Worm (Caenorhabditis elegans) whole organism, L4/young adult: ENCODE data around the gene clec-117.

Experiments
- W03F9.2 ChIP-seq: fragments of 150-350 bp; optimal IDR thresholded peaks from 2 replicates; lab custom pipeline; 2014; ENCODE audit warnings: missing biosample characterization, missing genetic modification characterization
- dao-5 ChIP-seq: sonication (generic microtip); optimal IDR thresholded peaks from 2 replicates; lab custom pipeline; 2016; ENCODE audit warnings: missing genotype, missing genetic modification characterization, moderate library complexity, missing compliant biosample characterization
- him-1 ChIP-seq: sonication (generic microtip); optimal IDR thresholded peaks from 2 replicates; lab custom pipeline; 2016; ENCODE audit warnings: missing genotype, missing genetic modification reagents, missing genetic modification characterization, missing compliant biosample characterization

Gene clec-117

ce11 chrII:296911-297440, at the start of gene clec-117, which contains the start of gene B0432.1:
Gene clec-117 (minus strand): TSS chrII:297011.
Gene B0432.1 (plus strand): TSS chrII:297390.
- no peak for TF ChIP-seq W03F9.2 (tag; lab: Kevin White, UChicago)
- TF ChIP-seq him-1 (tag; lab: Kevin White, UChicago), result no peak
- no peak for TF ChIP-seq dao-5

DNA sequence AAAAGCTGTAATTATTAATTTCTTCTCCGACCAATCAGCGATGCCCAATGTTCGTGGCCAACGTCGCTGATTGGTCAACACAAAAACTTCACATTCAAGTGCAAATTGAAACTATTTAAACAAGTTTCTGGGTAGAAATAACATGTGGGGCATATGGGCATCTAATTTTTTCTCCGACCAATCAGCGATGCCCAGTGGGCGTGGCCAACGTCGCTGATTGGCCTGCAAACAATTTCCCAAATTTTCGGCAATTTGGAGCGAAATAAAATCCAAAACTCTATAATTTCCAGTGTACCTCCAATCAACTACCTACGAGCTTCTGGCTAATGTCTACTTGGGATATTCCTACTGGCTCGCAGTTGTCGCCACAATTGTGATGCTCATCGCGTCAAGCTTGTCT, 44.5 kb upstream of the clec-117 start:
- TF ChIP-seq W03F9.2 (tag; lab: Kevin White, UChicago) (no peak), dao-5 (no peak), him-1 (tag; lab: Kevin White, UChicago) (no peak)

DNA sequence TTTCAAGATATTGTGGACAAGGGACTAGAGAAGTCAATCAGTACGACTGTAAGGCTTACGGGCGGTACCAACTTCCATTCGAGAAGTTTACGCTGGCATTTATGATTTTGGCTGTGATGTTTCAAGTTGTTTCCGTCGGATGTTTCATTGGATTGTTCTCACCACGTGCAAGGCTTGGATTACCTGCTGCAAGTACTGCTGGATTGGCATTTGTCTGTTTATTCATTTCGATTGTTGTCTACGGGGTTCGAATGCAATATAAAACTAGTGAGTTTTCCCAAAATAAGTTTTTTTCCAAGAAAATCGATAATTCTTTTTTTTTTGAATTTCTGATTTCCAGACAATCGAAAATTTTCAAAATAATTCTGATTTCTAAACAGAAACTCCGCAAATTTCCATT, 43.9 kb upstream of the clec-117 start:
- TF ChIP-seq W03F9.2 (tag; lab: Kevin White, UChicago), result no peak
- no peak for TF ChIP-seq dao-5
- TF ChIP-seq him-1 (tag; lab: Kevin White, UChicago), result no peak

DNA sequence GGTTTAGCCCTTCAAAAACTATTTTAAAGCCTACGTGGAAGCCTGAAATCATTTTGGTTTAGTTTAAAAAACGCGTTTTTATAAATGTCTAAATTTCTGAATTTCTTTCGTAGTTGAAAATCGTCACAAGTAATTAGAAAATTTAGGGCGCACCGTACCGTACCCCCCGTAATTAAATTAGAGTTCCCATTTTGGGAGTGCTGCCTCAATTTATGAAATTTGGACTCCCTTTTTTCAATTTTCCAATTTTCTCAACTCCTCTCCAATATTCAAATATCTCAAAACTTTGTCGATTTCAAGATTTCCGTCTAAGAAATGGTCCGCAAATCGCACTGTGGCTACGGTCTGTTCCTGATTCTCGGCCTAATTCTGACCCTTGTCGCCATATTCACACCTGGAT, 43.4 kb upstream of the clec-117 start, which contains the start of gene clc-31:
TSS of gene clc-31 (plus strand) at position 301 of the 400 bp plus-strand sequence.
- TF ChIP-seq him-1 (tag; lab: Kevin White, UChicago), result no peak
- no peak for TF ChIP-seq dao-5
- no peak for TF ChIP-seq W03F9.2 (tag; lab: Kevin White, UChicago)

DNA sequence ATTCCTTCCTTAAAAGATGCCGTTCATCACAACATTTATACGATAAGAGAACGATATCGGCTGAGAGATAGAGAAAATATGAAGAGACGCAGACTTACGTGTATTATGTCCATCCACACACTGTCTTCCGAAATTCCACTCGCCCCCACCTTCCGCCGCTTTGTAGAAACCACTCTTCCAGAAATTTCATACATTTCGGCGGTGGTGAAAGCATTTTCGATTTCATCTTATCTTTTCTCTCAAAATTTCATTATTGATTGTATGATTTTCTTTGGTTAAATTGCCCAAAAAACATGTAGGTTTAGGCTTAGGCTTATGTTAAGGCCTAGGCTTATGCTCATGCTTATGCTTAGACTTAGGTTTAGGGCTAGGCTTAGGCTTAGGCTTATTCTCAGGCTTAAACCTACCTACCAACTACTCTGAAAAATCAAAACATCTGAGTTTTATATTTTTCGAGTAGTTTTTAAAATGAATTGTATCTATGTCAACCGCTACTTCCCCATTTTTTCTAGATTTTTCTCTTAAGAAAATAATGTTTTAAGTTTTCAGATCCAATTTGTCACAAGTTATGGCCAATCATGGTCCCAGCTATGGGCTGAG, 40.5 kb upstream of the clec-117 start, which contains the start of gene cpn-2:
TSS of gene cpn-2 (plus strand) at position 550 of the 600 bp plus-strand sequence.
- no peak for TF ChIP-seq W03F9.2 (tag; lab: Kevin White, UChicago)
- TF ChIP-seq him-1 (tag; lab: Kevin White, UChicago), result no peak
- no peak for TF ChIP-seq dao-5

- TF ChIP-seq him-1 (tag; lab: Kevin White, UChicago) (no peak), W03F9.2 (tag; lab: Kevin White, UChicago) (no peak), dao-5 (no peak)
These were observed 38.0 kb upstream of the clec-117 start for ce11 chrII:334828-335227.

ce11 chrII:333853-334449, 37.1 kb upstream of the clec-117 start:
- TF ChIP-seq dao-5 (no peak), him-1 (tag; lab: Kevin White, UChicago) (no peak), W03F9.2 (tag; lab: Kevin White, UChicago) (no peak)

ce11 chrII:332419-332818, 35.6 kb upstream of the clec-117 start, which contains the start of gene cbn-1:
Gene cbn-1 (minus strand): TSS chrII:332519.
- TF ChIP-seq W03F9.2 (tag; lab: Kevin White, UChicago) (no peak), him-1 (tag; lab: Kevin White, UChicago) (no peak)

DNA sequence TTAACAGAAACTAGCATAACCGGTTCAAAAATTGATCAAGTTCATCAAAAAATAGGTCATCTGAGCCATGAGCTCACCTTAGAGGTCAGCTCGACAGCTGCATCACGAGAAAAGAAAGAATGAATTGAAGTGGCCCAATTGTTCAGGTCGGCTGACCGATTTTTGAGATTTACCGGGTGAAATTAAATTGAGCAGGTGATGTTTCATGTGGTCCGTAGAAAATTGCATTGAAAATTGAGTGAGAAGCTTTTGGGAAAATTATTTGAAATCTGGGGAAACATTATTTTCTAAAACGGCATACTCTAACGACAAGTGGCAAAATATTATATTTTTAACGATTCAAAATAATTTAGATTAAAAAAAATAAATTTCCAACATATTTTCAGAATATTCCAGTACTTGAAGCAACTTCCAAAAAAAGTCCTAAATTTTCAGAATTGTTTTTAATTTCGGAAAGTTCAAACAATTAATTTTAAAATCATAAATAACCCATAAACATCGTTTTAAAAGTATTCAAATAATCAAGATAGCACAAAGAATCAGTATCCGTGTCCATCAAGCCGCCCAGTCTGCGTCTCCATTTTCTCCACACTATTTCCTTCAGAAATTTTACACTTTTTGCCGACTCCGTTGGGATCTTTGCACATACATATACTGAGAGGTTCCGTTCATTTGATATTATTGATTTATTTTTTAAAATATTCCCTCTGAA, 29.0 kb upstream of the clec-117 start, which contains the start of gene sgcb-1:
TSS of gene sgcb-1 (plus strand) at position 662 of the 712 bp plus-strand sequence.
- TF ChIP-seq dao-5 (no peak), him-1 (tag; lab: Kevin White, UChicago) (no peak), W03F9.2 (tag; lab: Kevin White, UChicago) (no peak)

DNA sequence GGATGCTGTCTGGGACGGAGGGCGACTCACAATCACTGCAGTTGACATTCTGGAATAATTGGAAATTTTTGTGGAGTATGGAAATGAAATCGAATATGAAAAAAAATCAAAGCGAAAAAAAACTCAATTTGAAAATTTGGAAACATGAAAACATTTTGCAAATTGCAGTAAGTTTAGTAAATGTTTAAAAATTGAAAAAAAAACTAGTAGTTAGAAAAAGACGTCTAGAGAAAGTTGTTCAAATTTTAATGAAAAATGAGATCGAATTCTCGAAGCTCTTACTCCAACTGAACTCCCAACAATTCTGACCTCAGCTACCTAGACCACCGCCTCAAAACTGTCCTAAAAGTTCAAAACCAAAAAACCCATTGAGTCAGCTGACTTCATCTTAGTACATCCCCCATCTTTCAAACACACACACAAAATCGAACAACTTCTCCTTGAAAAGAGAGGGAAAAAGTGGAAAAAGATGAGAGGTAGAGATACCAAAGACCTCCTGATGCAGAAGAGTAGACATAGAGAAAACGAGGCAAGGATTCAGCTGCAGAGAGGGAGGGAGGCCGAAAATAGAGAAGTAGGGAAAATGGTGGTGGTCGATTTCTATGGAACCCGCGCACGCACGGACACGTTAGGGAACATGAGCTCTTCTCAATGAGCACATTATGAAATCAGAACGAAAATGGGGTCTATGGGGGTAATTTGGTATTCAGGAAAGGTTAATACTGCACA, 26.4 kb upstream of the clec-117 start, which contains the start of gene K01A2.10:
TSS of gene K01A2.10 (minus strand) at position 51 of the 729 bp plus-strand sequence.
- no peak for TF ChIP-seq W03F9.2 (tag; lab: Kevin White, UChicago)
- no peak for TF ChIP-seq dao-5
- TF ChIP-seq him-1 (tag; lab: Kevin White, UChicago), result no peak

ce11 chrII:321183-321582, 24.4 kb upstream of the clec-117 start:
- TF ChIP-seq W03F9.2 (tag; lab: Kevin White, UChicago), result no peak
- no peak for TF ChIP-seq him-1 (tag; lab: Kevin White, UChicago)
- TF ChIP-seq dao-5, result no peak

DNA sequence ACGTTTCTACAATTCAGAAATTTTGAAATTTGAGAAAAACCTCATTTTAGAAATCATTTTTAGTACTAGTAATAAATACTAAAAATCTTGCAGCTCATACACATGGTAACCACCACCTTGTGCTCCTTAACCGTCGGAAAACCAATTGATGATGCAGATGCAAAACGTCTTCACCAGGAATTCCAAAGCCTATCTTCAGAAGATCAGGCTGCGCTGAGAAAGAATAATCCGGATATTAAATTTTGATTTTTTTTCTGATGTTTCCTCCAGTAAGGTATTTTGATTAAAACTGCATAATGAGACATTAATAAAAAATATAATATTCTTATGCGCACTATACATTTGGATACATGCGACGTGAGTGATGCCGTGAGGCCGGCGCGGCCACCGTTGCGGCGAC, 24.0 kb upstream of the clec-117 start:
- TF ChIP-seq W03F9.2 (tag; lab: Kevin White, UChicago) (no peak), him-1 (tag; lab: Kevin White, UChicago) (no peak), dao-5 (no peak)

DNA sequence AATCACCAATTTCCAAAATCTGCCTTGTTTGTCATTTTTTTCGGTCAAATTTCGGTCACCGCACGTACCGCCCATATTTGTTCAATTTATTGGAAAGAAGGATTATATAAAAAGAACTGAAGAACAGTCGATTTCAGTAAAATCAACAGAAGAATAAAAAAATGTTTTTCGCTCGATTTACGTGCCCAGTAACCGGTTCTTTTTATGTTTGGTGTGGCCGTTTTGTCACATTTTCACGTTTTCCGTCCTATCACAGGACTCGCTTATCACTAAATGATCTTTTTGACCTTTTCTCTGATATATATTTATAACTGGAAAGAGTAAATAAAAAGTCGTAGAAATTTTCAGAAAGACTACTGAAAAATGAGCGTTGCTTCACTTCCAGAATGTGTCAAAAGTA, 22.6 kb upstream of the clec-117 start, which contains the start of gene far-7:
TSS of gene far-7 (plus strand) at position 331 of the 400 bp plus-strand sequence.
- TF ChIP-seq W03F9.2 (tag; lab: Kevin White, UChicago) (no peak), dao-5 (no peak), him-1 (tag; lab: Kevin White, UChicago) (no peak)
